Fruit fly (Drosophila melanogaster) whole organism, prepupa: ENCODE data around the gene CG42818.

Experiments
- CG10631 ChIP-seq: fragments of 200-800 bp; sonication (Bioruptor generic); optimal IDR thresholded peaks from 2 replicates; lab custom pipeline; 2016; ENCODE audit warnings: missing biosample characterization, missing genetic modification characterization
- CG10669 ChIP-seq: fragments of 200-800 bp; sonication (Bioruptor generic); optimal IDR thresholded peaks from 3 replicates; lab custom pipeline; 2018; ENCODE audit warnings: missing biosample characterization, mild to moderate bottlenecking, missing genetic modification characterization, moderate library complexity
- CG11294 ChIP-seq: fragments of 200-800 bp; sonication (Bioruptor generic); IDR thresholded peaks from 2 replicates; pipeline ENCODE4 v1.3.6; 2022; ENCODE audit warnings: missing biosample characterization, missing genetic modification characterization
- CG15336 ChIP-seq: fragments of 200-800 bp; sonication (Bioruptor generic); IDR thresholded peaks from 2 replicates; pipeline ENCODE4 v1.3.6; 2022; ENCODE audit warnings: missing biosample characterization, missing genetic modification characterization
- CG1621 ChIP-seq: fragments of 200-800 bp; sonication (Bioruptor generic); optimal IDR thresholded peaks from 3 replicates; lab custom pipeline; 2018; ENCODE audit warnings: missing biosample characterization, mild to moderate bottlenecking, missing genetic modification characterization
- CG16779 ChIP-seq: fragments of 200-800 bp; sonication (Bioruptor generic); optimal IDR thresholded peaks from 3 replicates; lab custom pipeline; 2017; ENCODE audit warnings: missing biosample characterization, mild to moderate bottlenecking, missing genetic modification characterization
- CG31627 ChIP-seq: fragments of 200-800 bp; sonication (Bioruptor generic); optimal IDR thresholded peaks from 3 replicates; lab custom pipeline; 2016; ENCODE audit warnings: missing biosample characterization, missing genetic modification characterization
- CG34406 ChIP-seq: fragments of 200-800 bp; sonication (Bioruptor generic); optimal IDR thresholded peaks from 3 replicates; lab custom pipeline; 2016; ENCODE audit warnings: missing biosample characterization, missing genetic modification characterization
- CG3919 ChIP-seq: fragments of 200-800 bp; sonication (Bioruptor generic); optimal IDR thresholded peaks from 3 replicates; lab custom pipeline; 2016; ENCODE audit warnings: missing biosample characterization, missing genetic modification characterization
- CG4318 ChIP-seq: fragments of 200-800 bp; sonication (Bioruptor generic); optimal IDR thresholded peaks from 3 replicates; lab custom pipeline; 2017; ENCODE audit warnings: missing biosample characterization, mild to moderate bottlenecking, missing genetic modification characterization
- CG6163 ChIP-seq: fragments of 200-800 bp; sonication (Bioruptor generic); IDR thresholded peaks from 3 replicates; pipeline ENCODE4 v1.3.6; 2022; ENCODE audit warnings: missing biosample characterization, missing genetic modification characterization
- CG6808 ChIP-seq: fragments of 200-800 bp; sonication (Bioruptor generic); optimal IDR thresholded peaks from 3 replicates; lab custom pipeline; 2017; ENCODE audit warnings: missing biosample characterization, missing genetic modification characterization, mild to moderate bottlenecking, moderate library complexity, missing genetic modification reagents
- CG6854 ChIP-seq: fragments of 200-800 bp; sonication (Bioruptor generic); optimal IDR thresholded peaks from 2 replicates; lab custom pipeline; 2017; ENCODE audit warnings: missing biosample characterization, mild to moderate bottlenecking, missing genetic modification characterization
- CG7368 ChIP-seq: fragments of 200-800 bp; sonication (Bioruptor generic); optimal IDR thresholded peaks from 3 replicates; lab custom pipeline; 2016; ENCODE audit warnings: missing biosample characterization, missing genetic modification characterization
- CG8119 ChIP-seq: fragments of 200-800 bp; sonication (Bioruptor generic); IDR thresholded peaks from 3 replicates; pipeline ENCODE4 v1.3.6; 2022; ENCODE audit warnings: missing biosample characterization, missing genetic modification characterization
- CG8319 ChIP-seq: fragments of 200-800 bp; sonication (Bioruptor generic); optimal IDR thresholded peaks from 3 replicates; lab custom pipeline; 2016; ENCODE audit warnings: missing biosample characterization, missing genetic modification characterization
- CG8632 ChIP-seq: fragments of 200-800 bp; sonication (Bioruptor generic); optimal IDR thresholded peaks from 3 replicates; lab custom pipeline; 2016; ENCODE audit warnings: missing biosample characterization, missing genetic modification characterization
- Eip75B ChIP-seq: fragments of 200-800 bp; sonication (Bioruptor generic); optimal IDR thresholded peaks from 3 replicates; lab custom pipeline; 2016; ENCODE audit warnings: missing biosample characterization, missing genetic modification characterization
- Eip93F ChIP-seq: fragments of 200-800 bp; sonication (Bioruptor generic); optimal IDR thresholded peaks from 2 replicates; lab custom pipeline; 2016; ENCODE audit warnings: missing biosample characterization, mild to moderate bottlenecking, missing genetic modification characterization
- Ets21C ChIP-seq: fragments of 200-800 bp; sonication (Bioruptor generic); optimal IDR thresholded peaks from 3 replicates; lab custom pipeline; 2016; ENCODE audit warnings: missing biosample characterization, missing genetic modification characterization
- Gug ChIP-seq: fragments of 200-800 bp; sonication (Bioruptor generic); IDR thresholded peaks from 2 replicates; pipeline ENCODE4 v1.3.6; 2022; ENCODE audit warnings: missing biosample characterization, missing genetic modification characterization
- Hr38 ChIP-seq: sonication (Bioruptor generic); optimal IDR thresholded peaks from 2 replicates; lab custom pipeline; 2016; ENCODE audit warnings: missing biosample characterization, missing genetic modification characterization
- Hr39 ChIP-seq: fragments of 200-800 bp; sonication (Bioruptor generic); optimal IDR thresholded peaks from 2 replicates; lab custom pipeline; 2016; ENCODE audit warnings: missing biosample characterization, missing genetic modification characterization
- Hr4 ChIP-seq: fragments of 200-800 bp; sonication (Bioruptor generic); optimal IDR thresholded peaks from 3 replicates; lab custom pipeline; 2016; ENCODE audit warnings: missing biosample characterization, missing genetic modification characterization
- Lpt ChIP-seq: fragments of 200-800 bp; sonication (Bioruptor generic); optimal IDR thresholded peaks from 3 replicates; lab custom pipeline; 2016; ENCODE audit warnings: missing biosample characterization, missing genetic modification characterization
- Smox ChIP-seq: fragments of 200-800 bp; sonication (Bioruptor generic); optimal IDR thresholded peaks from 3 replicates; lab custom pipeline; 2016; ENCODE audit warnings: missing biosample characterization, missing genetic modification characterization
- Sox102F ChIP-seq: fragments of 200-800 bp; sonication (Bioruptor generic); optimal IDR thresholded peaks from 2 replicates; lab custom pipeline; 2016; ENCODE audit warnings: missing biosample characterization, mild to moderate bottlenecking, missing genetic modification characterization
- Sox14 ChIP-seq: fragments of 200-800 bp; sonication (Bioruptor generic); optimal IDR thresholded peaks from 3 replicates; lab custom pipeline; 2016; ENCODE audit warnings: missing biosample characterization, missing genetic modification characterization
- achi ChIP-seq: fragments of 200-800 bp; sonication (Bioruptor generic); optimal IDR thresholded peaks from 3 replicates; lab custom pipeline; 2016; ENCODE audit warnings: missing biosample characterization, missing genetic modification characterization
- acj6 ChIP-seq: fragments of 200-800 bp; sonication (Bioruptor generic); optimal IDR thresholded peaks from 3 replicates; lab custom pipeline; 2016; ENCODE audit warnings: missing biosample characterization, missing genetic modification characterization
- cyc ChIP-seq: fragments of 200-800 bp; sonication (Bioruptor generic); optimal IDR thresholded peaks from 3 replicates; lab custom pipeline; 2016; ENCODE audit warnings: missing biosample characterization, missing genetic modification characterization
- dsx ChIP-seq: fragments of 200-800 bp; optimal IDR thresholded peaks from 3 replicates; lab custom pipeline; 2019; ENCODE audit warnings: missing biosample characterization, mild to moderate bottlenecking, missing genetic modification characterization, moderate library complexity; ENCODE audit not compliant: poor library complexity, severe bottlenecking
- esn ChIP-seq: fragments of 200-800 bp; sonication (Bioruptor generic); optimal IDR thresholded peaks from 2 replicates; lab custom pipeline; 2016; ENCODE audit warnings: missing biosample characterization, mild to moderate bottlenecking, missing genetic modification characterization, moderate library complexity
- fd85E ChIP-seq: fragments of 200-800 bp; sonication (Bioruptor generic); optimal IDR thresholded peaks from 3 replicates; lab custom pipeline; 2016; ENCODE audit warnings: missing biosample characterization, missing genetic modification characterization
- fkh ChIP-seq: fragments of 200-800 bp; sonication (Bioruptor generic); optimal IDR thresholded peaks from 3 replicates; lab custom pipeline; 2017; ENCODE audit warnings: missing biosample characterization, mild to moderate bottlenecking, missing genetic modification characterization, moderate library complexity
- lz ChIP-seq: fragments of 200-800 bp; sonication (Bioruptor generic); optimal IDR thresholded peaks from 3 replicates; lab custom pipeline; 2016; ENCODE audit warnings: missing biosample characterization, missing genetic modification characterization
- net ChIP-seq: fragments of 200-800 bp; sonication (Bioruptor generic); optimal IDR thresholded peaks from 3 replicates; lab custom pipeline; 2016; ENCODE audit warnings: missing biosample characterization, missing genetic modification characterization
- pdm3 ChIP-seq: fragments of 200-800 bp; sonication (Bioruptor generic); optimal IDR thresholded peaks from 3 replicates; lab custom pipeline; 2016; ENCODE audit warnings: missing biosample characterization, missing genetic modification characterization
- spab ChIP-seq: fragments of 200-800 bp; sonication (Bioruptor generic); optimal IDR thresholded peaks from 2 replicates; lab custom pipeline; 2017; ENCODE audit warnings: missing biosample characterization, mild to moderate bottlenecking, missing genetic modification characterization, missing genetic modification reagents
- ss ChIP-seq, 2 experiments: fragments of 200-800 bp; sonication (Bioruptor generic); optimal IDR thresholded peaks; 2 replicates in 1 of 2; 3 replicates in 1 of 2; lab custom pipeline; 2017 to 2018; ENCODE audit warnings: mild to moderate bottlenecking in 2 of 2, missing biosample characterization in 2 of 2, missing genetic modification characterization in 2 of 2, moderate library complexity in 1 of 2
- svp ChIP-seq: fragments of 200-800 bp; sonication (Bioruptor generic); peaks from one replicate; lab custom pipeline; 2016; ENCODE audit warnings: missing biosample characterization, missing genetic modification characterization
- topi ChIP-seq: fragments of 200-800 bp; sonication (Bioruptor generic); optimal IDR thresholded peaks from 3 replicates; lab custom pipeline; 2016; ENCODE audit warnings: missing biosample characterization, missing genetic modification characterization
- vri ChIP-seq: fragments of 200-800 bp; sonication (Bioruptor generic); optimal IDR thresholded peaks from 3 replicates; lab custom pipeline; 2016; ENCODE audit warnings: missing biosample characterization, mild to moderate bottlenecking, missing genetic modification characterization

The CG42818 gene

DNA sequence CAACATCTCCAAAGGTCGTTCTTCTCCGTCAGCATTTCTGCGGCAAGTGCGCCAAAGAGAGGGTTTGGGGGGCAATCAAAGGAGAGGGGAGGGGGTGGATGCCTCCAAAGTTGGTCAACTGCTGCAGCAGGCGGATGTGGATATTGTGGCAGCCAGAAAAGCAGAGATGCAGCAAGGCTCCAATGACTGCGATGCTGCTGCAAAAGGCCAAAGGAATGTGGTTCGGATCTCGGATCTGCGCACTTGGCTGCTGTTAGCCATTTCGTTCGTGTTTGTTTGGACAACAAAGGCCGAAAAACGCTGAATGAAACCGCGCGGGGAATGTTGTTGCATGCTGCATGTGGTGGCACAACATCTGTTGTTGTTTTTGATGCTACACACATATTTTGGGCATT is 40.3 kb downstream of the CG42818 start:
- no peak for TF ChIP-seq fkh (GFP tag; lab: Kevin White, UChicago)
- TF ChIP-seq dsx, result no peak
- no peak for TF ChIP-seq lz
- no peak for TF ChIP-seq CG6808
- TF ChIP-seq ss (GFP tag; optimal IDR thresholded peaks at IDR 0.05; lab: Kevin White, UChicago), result no peak
- no peak for TF ChIP-seq Smox
- TF ChIP-seq Sox14 (GFP tag; lab: Kevin White, UChicago), result no peak
- peak; percentile 21; the same call in 1 of the 3 replicates for TF ChIP-seq CG6163 (GFP tag; lab: Robert Waterston, UW)
- TF ChIP-seq CG8119, result no peak
- peak; percentile 24 for TF ChIP-seq Hr39 (GFP tag; lab: Kevin White, UChicago)
- TF ChIP-seq CG4318 (GFP tag; lab: Kevin White, UChicago), result no peak
- TF ChIP-seq CG10631 (GFP tag; lab: Kevin White, UChicago), result no peak
- TF ChIP-seq spab (GFP tag; lab: Kevin White, UChicago), result no peak
- TF ChIP-seq Sox102F (GFP tag; lab: Kevin White, UChicago), result no peak
- TF ChIP-seq Gug (GFP tag; lab: Robert Waterston, UW), result no peak
- no peak for TF ChIP-seq Hr4 (GFP tag; lab: Kevin White, UChicago)
- no peak for TF ChIP-seq CG15336 (GFP tag; lab: Robert Waterston, UW)
- no peak for TF ChIP-seq CG7368 (GFP tag; lab: Kevin White, UChicago)
- TF ChIP-seq CG31627 (GFP tag; lab: Kevin White, UChicago), result no peak
- TF ChIP-seq net (GFP tag; lab: Kevin White, UChicago), result no peak
- peak; percentile 43 for TF ChIP-seq cyc (GFP tag; lab: Kevin White, UChicago)
- TF ChIP-seq CG8632 (GFP tag; lab: Kevin White, UChicago), result no peak
- peak; percentile 1 for TF ChIP-seq CG6854 (GFP tag; lab: Kevin White, UChicago)
- no peak for TF ChIP-seq CG1621
- no peak for TF ChIP-seq pdm3 (GFP tag; lab: Kevin White, UChicago)
- peak; percentile 13 for TF ChIP-seq vri (GFP tag; lab: Kevin White, UChicago)
- TF ChIP-seq acj6 (GFP tag; lab: Kevin White, UChicago), result no peak
- TF ChIP-seq topi (GFP tag; lab: Kevin White, UChicago), result no peak
- no peak for TF ChIP-seq Ets21C
- no peak for TF ChIP-seq CG11294
- no peak for TF ChIP-seq Eip93F
- TF ChIP-seq Lpt (GFP tag; lab: Kevin White, UChicago), result peak; percentile 5
- TF ChIP-seq Eip75B (GFP tag; lab: Kevin White, UChicago), result no peak
- TF ChIP-seq CG34406 (GFP tag; lab: Kevin White, UChicago), result no peak
- TF ChIP-seq CG16779, result no peak
- no peak for TF ChIP-seq esn (GFP tag; lab: Kevin White, UChicago)
- TF ChIP-seq CG3919 (GFP tag; lab: Kevin White, UChicago), result no peak
- no peak for TF ChIP-seq fd85E (GFP tag; lab: Kevin White, UChicago)
- no peak for TF ChIP-seq CG8319 (GFP tag; lab: Kevin White, UChicago)
- TF ChIP-seq Hr38 (GFP tag; lab: Kevin White, UChicago), result no peak
- TF ChIP-seq CG10669 (GFP tag; lab: Kevin White, UChicago), result no peak
- no peak for TF ChIP-seq svp (GFP tag; lab: Kevin White, UChicago)

DNA sequence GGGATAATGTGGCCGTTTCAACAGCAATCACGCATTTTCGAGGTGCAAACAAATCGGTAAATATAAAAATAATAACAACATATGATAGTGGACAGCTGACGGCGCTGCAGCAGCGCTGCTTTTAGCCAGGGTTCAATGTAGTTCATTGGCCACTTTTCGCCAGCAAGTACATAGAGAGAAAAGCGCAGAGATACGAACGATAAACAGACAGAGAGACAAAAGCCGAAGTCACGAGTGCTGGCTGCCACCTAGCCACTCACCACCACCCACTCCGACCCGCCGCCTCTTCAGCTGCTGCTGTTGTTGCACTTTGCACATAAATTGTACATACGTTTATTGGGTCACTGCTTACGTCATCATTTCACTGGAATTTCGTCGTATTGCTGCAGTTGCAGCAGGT is 41.1 kb downstream of the CG42818 start:
- TF ChIP-seq achi (GFP tag; lab: Kevin White, UChicago), result no peak
- no peak for TF ChIP-seq CG6808
- TF ChIP-seq ss (GFP tag; optimal IDR thresholded peaks at IDR 0.05; lab: Kevin White, UChicago), result no peak
- no peak for TF ChIP-seq net (GFP tag; lab: Kevin White, UChicago)
- peak; percentile 3 for TF ChIP-seq fkh (GFP tag; lab: Kevin White, UChicago)
- no peak for TF ChIP-seq lz
- TF ChIP-seq Lpt (GFP tag; lab: Kevin White, UChicago), result peak; percentile 30
- TF ChIP-seq CG6163 (GFP tag; lab: Robert Waterston, UW), result peak; percentile 20; the same call in 2 of the 3 replicates
- peak; percentile 48 for TF ChIP-seq svp (GFP tag; lab: Kevin White, UChicago)
